Worm (Caenorhabditis elegans) whole organism, L2 larva: ENCODE measurements around the gene C52B9.4.
A peak's percentile ranks its signal among the peaks of the same experiment; 100 is the strongest.

Experiments used
- C34F6.9 ChIP-seq: fragments of 150-350 bp; optimal IDR thresholded peaks from 2 replicates; lab custom pipeline; 2014; ENCODE audit warnings: missing biosample characterization, missing genetic modification characterization
- F13H6.1 ChIP-seq: sonication (generic microtip); optimal IDR thresholded peaks from 2 replicates; lab custom pipeline; 2016; ENCODE audit warnings: missing genetic modification characterization, missing compliant biosample characterization
- R02D3.7 ChIP-seq: fragments of 150-350 bp; optimal IDR thresholded peaks from 2 replicates; lab custom pipeline; 2014; ENCODE audit warnings: missing biosample characterization, missing genetic modification characterization
- Y55F3AM.14 ChIP-seq: fragments of 200-800 bp; sonication (Bioruptor generic); optimal IDR thresholded peaks from 2 replicates; lab custom pipeline; 2018; ENCODE audit warnings: mild to moderate bottlenecking, missing genetic modification characterization, missing compliant biosample characterization
- ZK546.5 ChIP-seq: sonication (generic microtip); optimal IDR thresholded peaks from 2 replicates; lab custom pipeline; 2017; ENCODE audit warnings: missing biosample characterization, missing genetic modification characterization
- alr-1 ChIP-seq: fragments of 150-350 bp; optimal IDR thresholded peaks from 2 replicates; lab custom pipeline; 2014; ENCODE audit warnings: missing biosample characterization, missing genetic modification characterization
- aly-2 ChIP-seq: fragments of 150-350 bp; optimal IDR thresholded peaks from 2 replicates; lab custom pipeline; 2014; ENCODE audit warnings: missing biosample characterization, missing genetic modification characterization
- ama-1 ChIP-seq: fragments of 150-350 bp; optimal IDR thresholded peaks from 2 replicates; lab custom pipeline; 2018; ENCODE audit warnings: inconsistent platforms
- blmp-1 ChIP-seq: sonication (generic microtip); optimal IDR thresholded peaks from 2 replicates; lab custom pipeline; 2017; ENCODE audit warnings: missing genetic modification characterization, mild to moderate bottlenecking, missing compliant biosample characterization, antibody characterized with exemption, moderate library complexity; ENCODE audit not compliant: insufficient read depth
- ceh-16 ChIP-seq: fragments of 150-350 bp; optimal IDR thresholded peaks from 2 replicates; lab custom pipeline; 2014; ENCODE audit warnings: missing biosample characterization, missing genetic modification characterization
- ceh-82 ChIP-seq: fragments of 150-350 bp; optimal IDR thresholded peaks from 2 replicates; lab custom pipeline; 2014; ENCODE audit warnings: missing biosample characterization, missing genetic modification characterization
- crh-2 ChIP-seq: sonication (generic microtip); optimal IDR thresholded peaks from 2 replicates; lab custom pipeline; 2017; ENCODE audit warnings: missing biosample characterization, missing genetic modification characterization
- dmd-4 ChIP-seq: sonication (generic microtip); optimal IDR thresholded peaks from 2 replicates; lab custom pipeline; 2017; ENCODE audit warnings: missing biosample characterization, missing genetic modification characterization
- egl-27 ChIP-seq: sonication (generic microtip); optimal IDR thresholded peaks from 3 replicates; lab custom pipeline; 2017; ENCODE audit warnings: missing biosample characterization, missing genetic modification reagents, missing genetic modification characterization
- elt-1 ChIP-seq: fragments of 150-350 bp; optimal IDR thresholded peaks from 2 replicates; lab custom pipeline; 2014; ENCODE audit warnings: missing biosample characterization, missing genetic modification characterization
- fos-1 ChIP-seq: fragments of 150-350 bp; optimal IDR thresholded peaks from 2 replicates; lab custom pipeline; 2014; ENCODE audit warnings: missing biosample characterization, missing genetic modification characterization
- gmeb-1 ChIP-seq: fragments of 150-350 bp; optimal IDR thresholded peaks from 2 replicates; lab custom pipeline; 2014; ENCODE audit warnings: missing biosample characterization, missing genetic modification characterization
- lin-11 ChIP-seq: fragments of 150-350 bp; sonication (generic microtip); optimal IDR thresholded peaks from 2 replicates; lab custom pipeline; 2014; ENCODE audit warnings: missing biosample characterization, missing genetic modification characterization, inconsistent platforms, mixed read lengths
- lin-13 ChIP-seq: fragments of 150-350 bp; optimal IDR thresholded peaks from 2 replicates; lab custom pipeline; 2014; ENCODE audit warnings: missing biosample characterization, missing genetic modification reagents, missing genetic modification characterization
- lsy-2 ChIP-seq, 2 experiments: fragments of 150-350 bp in 1 of 2; sonication (generic microtip) in 1 of 2; optimal IDR thresholded peaks; 2 replicates each; lab custom pipeline; 2014 to 2017; ENCODE audit warnings: missing biosample characterization in 2 of 2, missing genetic modification characterization in 2 of 2
- mab-5 ChIP-seq: fragments of 150-350 bp; optimal IDR thresholded peaks from 2 replicates; lab custom pipeline; 2014; ENCODE audit warnings: missing biosample characterization, missing genetic modification characterization
- mdl-1 ChIP-seq, 2 experiments: fragments of 150-350 bp in 1 of 2; sonication (generic microtip) in 1 of 2; optimal IDR thresholded peaks; 2 replicates each; lab custom pipeline; 2017; ENCODE audit warnings: missing biosample characterization in 2 of 2, missing genetic modification characterization in 2 of 2
- nhr-10 ChIP-seq: sonication (generic microtip); optimal IDR thresholded peaks from 2 replicates; lab custom pipeline; 2017; ENCODE audit warnings: missing biosample characterization, missing genetic modification characterization
- nhr-11 ChIP-seq: fragments of 150-350 bp; optimal IDR thresholded peaks from 2 replicates; lab custom pipeline; 2014; ENCODE audit warnings: missing biosample characterization, missing genetic modification characterization
- nhr-12 ChIP-seq: fragments of 150-350 bp; optimal IDR thresholded peaks from 2 replicates; lab custom pipeline; 2014; ENCODE audit warnings: missing biosample characterization, missing genetic modification characterization
- nhr-129 ChIP-seq: fragments of 150-350 bp; optimal IDR thresholded peaks from 2 replicates; lab custom pipeline; 2014; ENCODE audit warnings: missing biosample characterization, missing genetic modification characterization
- nhr-21 ChIP-seq: fragments of 150-350 bp; optimal IDR thresholded peaks from 2 replicates; lab custom pipeline; 2014; ENCODE audit warnings: missing biosample characterization, missing genetic modification characterization
- nhr-237 ChIP-seq: fragments of 150-350 bp; optimal IDR thresholded peaks from 2 replicates; lab custom pipeline; 2014; ENCODE audit warnings: missing biosample characterization, missing genetic modification characterization
- nhr-25 ChIP-seq: fragments of 150-350 bp; sonication (generic microtip); optimal IDR thresholded peaks from 3 replicates; lab custom pipeline; 2014; ENCODE audit warnings: missing biosample characterization, missing genetic modification characterization
- nhr-6 ChIP-seq: fragments of 150-350 bp; optimal IDR thresholded peaks from 2 replicates; lab custom pipeline; 2014; ENCODE audit warnings: missing biosample characterization, missing genetic modification characterization
- sem-4 ChIP-seq: fragments of 150-350 bp; optimal IDR thresholded peaks from 2 replicates; lab custom pipeline; 2014; ENCODE audit warnings: missing biosample characterization, missing genetic modification reagents, missing genetic modification characterization
- skn-1 ChIP-seq: sonication (generic microtip); optimal IDR thresholded peaks from 2 replicates; lab custom pipeline; 2017; ENCODE audit warnings: missing biosample characterization, missing genetic modification characterization
- sma-3 ChIP-seq: sonication (generic microtip); optimal IDR thresholded peaks from 2 replicates; lab custom pipeline; 2016; ENCODE audit warnings: missing genetic modification reagents, missing genetic modification characterization, missing compliant biosample characterization
- sma-9 ChIP-seq, 2 experiments: fragments of 150-350 bp in 1 of 2; sonication (generic microtip) in 1 of 2; optimal IDR thresholded peaks; 2 replicates each; lab custom pipeline; 2014 to 2016; ENCODE audit warnings: missing genetic modification characterization in 2 of 2, mild to moderate bottlenecking in 1 of 2, missing biosample characterization in 1 of 2, missing compliant biosample characterization in 1 of 2, missing genetic modification reagents in 1 of 2, moderate library complexity in 1 of 2
- snpc-4 ChIP-seq: fragments of 150-350 bp; optimal IDR thresholded peaks from 2 replicates; lab custom pipeline; 2014; ENCODE audit warnings: missing biosample characterization, missing genetic modification characterization
- unc-39 ChIP-seq: fragments of 150-350 bp; optimal IDR thresholded peaks from 2 replicates; lab custom pipeline; 2014; ENCODE audit warnings: missing biosample characterization, missing genetic modification characterization
- unc-55 ChIP-seq: fragments of 150-350 bp; sonication (generic microtip); optimal IDR thresholded peaks from 3 replicates; lab custom pipeline; 2014; ENCODE audit warnings: missing biosample characterization, missing genetic modification reagents, missing genetic modification characterization
- unc-62 ChIP-seq: fragments of 150-350 bp; optimal IDR thresholded peaks from 2 replicates; lab custom pipeline; 2014; ENCODE audit warnings: missing biosample characterization, missing genetic modification reagents, missing genetic modification characterization
- zag-1 ChIP-seq: fragments of 150-350 bp; optimal IDR thresholded peaks from 2 replicates; lab custom pipeline; 2014; ENCODE audit warnings: missing biosample characterization, missing genetic modification characterization
- ztf-1 ChIP-seq: fragments of 200-800 bp; sonication (Bioruptor generic); conservative IDR thresholded peaks from 2 replicates; pipeline ENCODE4 v1.3.6; 2022; ENCODE audit warnings: missing genetic modification characterization, missing compliant biosample characterization

The C52B9.4 gene

ce11 chrX:4246237-4246697 lies 14.2 kb upstream of the C52B9.4 start:
- no peak for TF ChIP-seq nhr-10
- no peak for TF ChIP-seq mab-5
- no peak for TF ChIP-seq nhr-12 (tag; lab: Kevin White, UChicago)
- no peak for TF ChIP-seq lin-11 (tag; lab: Kevin White, UChicago)
- no peak for TF ChIP-seq nhr-237 (tag; lab: Kevin White, UChicago)
- peak in 1 of 2 experiments; percentile 20 for TF ChIP-seq lsy-2 (tag; optimal IDR thresholded peaks at IDR 0.05; lab: Kevin White, UChicago)
- TF ChIP-seq nhr-129 = no peak
- TF ChIP-seq egl-27 (tag; lab: Kevin White, UChicago) = no peak
- TF ChIP-seq ceh-82 (tag; lab: Kevin White, UChicago) = no peak
- TF ChIP-seq nhr-11 (tag; lab: Kevin White, UChicago) = no peak
- no peak for TF ChIP-seq unc-55
- peak; percentile 11 for TF ChIP-seq F13H6.1 (tag; lab: Kevin White, UChicago)
- no peak for TF ChIP-seq nhr-6 (tag; lab: Kevin White, UChicago)
- peak; percentile 40 for TF ChIP-seq Y55F3AM.14
- TF ChIP-seq crh-2 = peak; percentile 61
- TF ChIP-seq mdl-1 (tag; optimal IDR thresholded peaks at IDR 0.05; lab: Kevin White, UChicago) = no peak
- TF ChIP-seq lin-13 (GFP tag; lab: Kevin White, UChicago) = no peak
- TF ChIP-seq snpc-4 = no peak
- peak; percentile 5 for TF ChIP-seq sma-9 (GFP tag; optimal IDR thresholded peaks at IDR 0.05; lab: Kevin White, UChicago)
- TF ChIP-seq sma-9 (tag; optimal IDR thresholded peaks at IDR 0.05; lab: Kevin White, UChicago) = no peak
- no peak for TF ChIP-seq unc-62 (GFP tag; lab: Kevin White, UChicago)
- TF ChIP-seq elt-1 (tag; lab: Kevin White, UChicago) = no peak
- TF ChIP-seq nhr-21 = peak; percentile 48
- TF ChIP-seq aly-2 (tag; lab: Kevin White, UChicago) = no peak
- TF ChIP-seq C34F6.9 = no peak
- no peak for TF ChIP-seq blmp-1 (tag; lab: Kevin White, UChicago)
- no peak for TF ChIP-seq alr-1
- no peak for TF ChIP-seq ceh-16 (tag; lab: Kevin White, UChicago)
- TF ChIP-seq ama-1 (lab: Kevin White, UChicago) = peak; percentile 78
- no peak for TF ChIP-seq R02D3.7
- no peak for TF ChIP-seq ztf-1
- TF ChIP-seq ZK546.5 (tag; lab: Kevin White, UChicago) = no peak
- TF ChIP-seq, all 48 proteins: peak for 7

ce11 chrX:4246867-4247591 lies 13.4 kb upstream of the C52B9.4 start, which contains the start of gene F48D6.4:
TSS of gene F48D6.4 (minus strand) at chrX:4247212.
- TF ChIP-seq ama-1 (lab: Kevin White, UChicago) (peak; percentile 69), F13H6.1 (tag; lab: Kevin White, UChicago) (peak; percentile 30), nhr-25 (tag; lab: Kevin White, UChicago) (no peak), crh-2 (peak; percentile 83), fos-1 (peak; percentile 14)
- TF ChIP-seq, all 48 proteins: peak for 4

ce11 chrX:4248417-4248816 lies 12.0 kb upstream of the C52B9.4 start:
- no peak for TF ChIP-seq sem-4
- peak; percentile 11 for TF ChIP-seq nhr-129

- TF ChIP-seq C34F6.9 = no peak
- no peak for TF ChIP-seq unc-39 (tag; lab: Kevin White, UChicago)
- no peak for TF ChIP-seq unc-55
- TF ChIP-seq sma-9 (GFP tag; optimal IDR thresholded peaks at IDR 0.05; lab: Kevin White, UChicago) = no peak
- no peak for TF ChIP-seq sma-9 (tag; optimal IDR thresholded peaks at IDR 0.05; lab: Kevin White, UChicago)
- no peak for TF ChIP-seq skn-1
- no peak for TF ChIP-seq nhr-25 (tag; lab: Kevin White, UChicago)
- no peak for TF ChIP-seq unc-62 (GFP tag; lab: Kevin White, UChicago)
- TF ChIP-seq dmd-4 (tag; lab: Kevin White, UChicago) = no peak
- TF ChIP-seq nhr-237 (tag; lab: Kevin White, UChicago) = no peak
- no peak for TF ChIP-seq mab-5
- no peak for TF ChIP-seq F13H6.1 (tag; lab: Kevin White, UChicago)
- no peak for TF ChIP-seq zag-1
- TF ChIP-seq sma-3 (GFP tag; lab: Kevin White, UChicago) = no peak
- TF ChIP-seq lin-11 (tag; lab: Kevin White, UChicago) = no peak
- TF ChIP-seq nhr-6 (tag; lab: Kevin White, UChicago) = no peak
- no peak for TF ChIP-seq nhr-21
- no peak for TF ChIP-seq lsy-2 (tag; optimal IDR thresholded peaks at IDR 0.05; lab: Kevin White, UChicago)
- no peak for TF ChIP-seq gmeb-1 (tag; lab: Kevin White, UChicago)
- no peak for TF ChIP-seq egl-27 (tag; lab: Kevin White, UChicago)
- no peak for TF ChIP-seq nhr-11 (tag; lab: Kevin White, UChicago)
Measured at ce11 chrX:4248949-4249348, 11.5 kb upstream of the C52B9.4 start, which contains the start of gene hlh-13. TSS of gene hlh-13 (plus strand) at chrX:4249249.
